Fruit fly (Drosophila melanogaster) whole organism, wandering third instar larva: Measurements from ENCODE around the gene CG5969.
A peak's percentile ranks its signal among the peaks of the same experiment; 100 is the strongest.

Source experiments
- Abd-B ChIP-seq: fragments of >200 bp; optimal IDR thresholded peaks from 2 replicates; lab custom pipeline; 2017; ENCODE audit warnings: missing biosample characterization, missing genetic modification characterization
- CG32264 ChIP-seq: fragments of 200-800 bp; sonication (Bioruptor generic); optimal IDR thresholded peaks from 2 replicates; lab custom pipeline; 2016; ENCODE audit warnings: missing biosample characterization, missing genetic modification characterization
- CG9705 ChIP-seq: fragments of 200-800 bp; sonication (Bioruptor generic); optimal IDR thresholded peaks from 2 replicates; lab custom pipeline; 2018; ENCODE audit warnings: missing biosample characterization, mild to moderate bottlenecking, missing genetic modification characterization
- CrebA ChIP-seq: fragments of 200-800 bp; sonication (Bioruptor generic); optimal IDR thresholded peaks from 2 replicates; lab custom pipeline; 2016; ENCODE audit warnings: missing biosample characterization, mild to moderate bottlenecking, missing genetic modification characterization, borderline replicate concordance
- Dfd ChIP-seq: fragments of >200 bp; optimal IDR thresholded peaks from 2 replicates; lab custom pipeline; 2017; ENCODE audit warnings: missing biosample characterization, missing genetic modification characterization
- Dif ChIP-seq: fragments of 200-275, 200-300 bp; sonication (Bioruptor generic); optimal IDR thresholded peaks from 2 replicates; lab custom pipeline; 2018; ENCODE audit warnings: missing biosample characterization, missing genetic modification characterization; ENCODE audit not compliant: partially characterized antibody
- GATAd ChIP-seq: sonication (Bioruptor generic); optimal IDR thresholded peaks from 2 replicates; lab custom pipeline; 2016; ENCODE audit warnings: missing biosample characterization, missing genetic modification characterization
- HLH106 ChIP-seq: fragments of 200-800 bp; optimal IDR thresholded peaks from 3 replicates; lab custom pipeline; 2019; ENCODE audit warnings: missing biosample characterization, mild to moderate bottlenecking, missing genetic modification characterization, moderate library complexity
- Hnf4 ChIP-seq: fragments of 200-800 bp; sonication (Bioruptor generic); optimal IDR thresholded peaks from 2 replicates; lab custom pipeline; 2016; ENCODE audit warnings: missing biosample characterization, mild to moderate bottlenecking, missing genetic modification characterization
- Hr78 ChIP-seq: fragments of >200 bp; optimal IDR thresholded peaks from 2 replicates; lab custom pipeline; 2017; ENCODE audit warnings: missing biosample characterization, missing genetic modification characterization
- Hr83 ChIP-seq: fragments of 200-300 bp; sonication (Bioruptor generic); optimal IDR thresholded peaks from 2 replicates; lab custom pipeline; 2016; ENCODE audit warnings: missing biosample characterization, mild to moderate bottlenecking, missing genetic modification characterization, moderate library complexity; ENCODE audit not compliant: poor library complexity, severe bottlenecking
- Jra ChIP-seq: sonication (Bioruptor generic); optimal IDR thresholded peaks from 2 replicates; lab custom pipeline; 2016; ENCODE audit warnings: missing biosample characterization, missing genetic modification characterization
- Mio ChIP-seq: sonication (Bioruptor generic); optimal IDR thresholded peaks from 2 replicates; lab custom pipeline; 2016; ENCODE audit warnings: missing biosample characterization, missing genetic modification characterization
- Myc ChIP-seq: fragments of >200 bp; optimal IDR thresholded peaks from 2 replicates; lab custom pipeline; 2017
- N ChIP-seq: fragments of >200 bp; optimal IDR thresholded peaks from 2 replicates; lab custom pipeline; 2018; ENCODE audit warnings: missing biosample characterization, missing external identifiers, missing genetic modification characterization
- OdsH ChIP-seq: fragments of 200-800 bp; sonication (Bioruptor generic); optimal IDR thresholded peaks from 2 replicates; lab custom pipeline; 2016; ENCODE audit warnings: missing biosample characterization, mild to moderate bottlenecking, missing genetic modification characterization
- Rel ChIP-seq, 2 experiments: fragments of 200-800 bp; sonication (Bioruptor generic) in 1 of 2; optimal IDR thresholded peaks; 2 replicates in 1 of 2; 3 replicates in 1 of 2; lab custom pipeline; 2016 to 2019; ENCODE audit warnings: mild to moderate bottlenecking in 2 of 2, missing biosample characterization in 2 of 2, missing genetic modification characterization in 2 of 2, moderate library complexity in 1 of 2
- Sp1 ChIP-seq: fragments of 200-800 bp; sonication (Bioruptor generic); optimal IDR thresholded peaks from 3 replicates; lab custom pipeline; 2019; ENCODE audit warnings: missing biosample characterization, mild to moderate bottlenecking, missing genetic modification characterization, moderate library complexity
- Vsx2 ChIP-seq: fragments of 200-300, 225-300 bp; sonication (Bioruptor generic); optimal IDR thresholded peaks from 2 replicates; lab custom pipeline; 2018; ENCODE audit warnings: missing biosample characterization, missing genetic modification characterization; ENCODE audit not compliant: partially characterized antibody
- br ChIP-seq: fragments of 200-800 bp; sonication (Bioruptor generic); optimal IDR thresholded peaks from 2 replicates; lab custom pipeline; 2016; ENCODE audit warnings: missing biosample characterization, missing genetic modification characterization
- brk ChIP-seq: fragments of 200-800 bp; sonication (Bioruptor generic); optimal IDR thresholded peaks from 2 replicates; lab custom pipeline; 2016; ENCODE audit warnings: missing biosample characterization, mild to moderate bottlenecking, missing genetic modification characterization
- dl ChIP-seq, 2 experiments: fragments of 175-275, 200-275 bp in 1 of 2; fragments of 200-275 bp in 1 of 2; sonication (Bioruptor generic); optimal IDR thresholded peaks; lab custom pipeline; 2018; ENCODE audit warnings: mild to moderate bottlenecking in 2 of 2, missing biosample characterization in 2 of 2, missing genetic modification characterization in 2 of 2, moderate library complexity in 2 of 2; ENCODE audit not compliant: partially characterized antibody in 2 of 2, insufficient read depth in 1 of 2
- dmrt93B ChIP-seq: fragments of 200-800 bp; sonication (Bioruptor generic); optimal IDR thresholded peaks from 2 replicates; lab custom pipeline; 2018; ENCODE audit warnings: missing biosample characterization, mild to moderate bottlenecking, missing genetic modification characterization
- dsf ChIP-seq: sonication (Bioruptor generic); optimal IDR thresholded peaks from 2 replicates; lab custom pipeline; 2016; ENCODE audit warnings: missing biosample characterization, missing genetic modification characterization, borderline replicate concordance
- ey ChIP-seq: fragments of 200-800 bp; sonication (Bioruptor generic); optimal IDR thresholded peaks from 2 replicates; lab custom pipeline; 2016; ENCODE audit warnings: missing biosample characterization, missing genetic modification characterization
- foxo ChIP-seq, 2 experiments: fragments of 200-800 bp; sonication (Bioruptor generic); optimal IDR thresholded peaks; 2 replicates in 1 of 2; 3 replicates in 1 of 2; lab custom pipeline; 2016 to 2017; ENCODE audit warnings: missing biosample characterization in 2 of 2, missing genetic modification characterization in 2 of 2
- fru ChIP-seq: fragments of 200-800 bp; sonication (Bioruptor generic); optimal IDR thresholded peaks from 3 replicates; lab custom pipeline; 2016; ENCODE audit warnings: missing biosample characterization, mild to moderate bottlenecking, missing genetic modification characterization
- h ChIP-seq: fragments of 200-800 bp; sonication (Bioruptor generic); optimal IDR thresholded peaks from 3 replicates; lab custom pipeline; 2016; ENCODE audit warnings: missing biosample characterization, mild to moderate bottlenecking, missing genetic modification characterization
- jim ChIP-seq: fragments of 175-275, 200-325 bp; sonication (Bioruptor generic); optimal IDR thresholded peaks from 2 replicates; lab custom pipeline; 2016; ENCODE audit warnings: missing biosample characterization, mild to moderate bottlenecking, missing genetic modification characterization
- lola ChIP-seq: fragments of >200 bp; optimal IDR thresholded peaks from 2 replicates; lab custom pipeline; 2017; ENCODE audit warnings: missing biosample characterization, missing genetic modification characterization
- pan ChIP-seq: fragments of >200 bp; optimal IDR thresholded peaks from 2 replicates; lab custom pipeline; 2017
- psq ChIP-seq: fragments of 200-800 bp; sonication (Bioruptor generic); optimal IDR thresholded peaks from 3 replicates; lab custom pipeline; 2017; ENCODE audit warnings: missing biosample characterization, mild to moderate bottlenecking, missing genetic modification characterization, moderate library complexity
- rgr ChIP-seq: fragments of 200-800 bp; sonication (Bioruptor generic); optimal IDR thresholded peaks from 3 replicates; lab custom pipeline; 2016; ENCODE audit warnings: missing biosample characterization, mild to moderate bottlenecking, missing genetic modification characterization
- sage ChIP-seq: fragments of 200-800 bp; sonication (Bioruptor generic); optimal IDR thresholded peaks from 2 replicates; lab custom pipeline; 2016; ENCODE audit warnings: missing biosample characterization, mild to moderate bottlenecking, missing genetic modification characterization
- sv ChIP-seq: fragments of 200-800 bp; sonication (Bioruptor generic); optimal IDR thresholded peaks from 3 replicates; lab custom pipeline; 2016; ENCODE audit warnings: missing biosample characterization, missing genetic modification characterization
- tai ChIP-seq: sonication (Bioruptor generic); optimal IDR thresholded peaks from 2 replicates; lab custom pipeline; 2016; ENCODE audit warnings: missing biosample characterization, missing genetic modification characterization
- usp ChIP-seq: fragments of >200 bp; optimal IDR thresholded peaks from 2 replicates; lab custom pipeline; 2017; ENCODE audit warnings: missing biosample characterization, missing genetic modification characterization
- woc ChIP-seq: sonication (Bioruptor generic); optimal IDR thresholded peaks from 2 replicates; lab custom pipeline; 2016; ENCODE audit warnings: missing biosample characterization, mild to moderate bottlenecking, missing genetic modification characterization

CG5969 gene

dm6 chr3L:20444815-20445519 is 28.6 kb upstream of the CG5969 start:
- TF ChIP-seq woc (peak; percentile 54), psq (GFP tag; lab: Kevin White, UChicago) (peak; percentile 88), Abd-B (GFP tag; lab: Kevin White, UChicago) (no peak), pan (lab: Kevin White, UChicago) (no peak), Myc (lab: Kevin White, UChicago) (no peak), sage (GFP tag; lab: Kevin White, UChicago) (peak; percentile 86), N (no peak), Rel (GFP tag; optimal IDR thresholded peaks at IDR 0.05; lab: Kevin White, UChicago) (peak; percentile 75), Rel (tag; optimal IDR thresholded peaks at IDR 0.05; lab: Kevin White, UChicago) (peak; percentile 80), jim (GFP tag; lab: Kevin White, UChicago) (no peak), Sp1 (peak; percentile 78), Dfd (GFP tag; lab: Kevin White, UChicago) (no peak), sv (GFP tag; lab: Kevin White, UChicago) (peak; percentile 73), Dif (GFP tag; lab: Kevin White, UChicago) (no peak), rgr (peak; percentile 96), GATAd (GFP tag; lab: Kevin White, UChicago) (peak; percentile 59), lola (GFP tag; lab: Kevin White, UChicago) (no peak), Hnf4 (GFP tag; lab: Kevin White, UChicago) (peak; percentile 87), foxo (GFP tag; optimal IDR thresholded peaks at IDR 0.05; lab: Kevin White, UChicago) (peak in 1 of 2 experiments; percentile 95), Jra (GFP tag; lab: Kevin White, UChicago) (peak; percentile 73), ey (GFP tag; lab: Kevin White, UChicago) (peak; percentile 80), tai (GFP tag; lab: Kevin White, UChicago) (peak; percentile 65), Mio (GFP tag; lab: Kevin White, UChicago) (no peak), dl (GFP tag; optimal IDR thresholded peaks at IDR 0.05; lab: Kevin White, UChicago; ENCODE audit: insufficient read depth in 1 of 2, partially characterized antibody in 2 of 2) (no peak), dmrt93B (peak; percentile 73), CG32264 (GFP tag; lab: Kevin White, UChicago) (peak; percentile 61), usp (GFP tag; lab: Kevin White, UChicago) (no peak), dsf (GFP tag; lab: Kevin White, UChicago) (no peak), br (peak; percentile 82), CG9705 (GFP tag; lab: Kevin White, UChicago) (no peak), Vsx2 (GFP tag; lab: Kevin White, UChicago) (no peak), HLH106 (peak; percentile 84), brk (GFP tag; lab: Kevin White, UChicago) (peak; percentile 92), h (peak; percentile 95), fru (GFP tag; lab: Kevin White, UChicago) (peak; percentile 90), Hr83 (GFP tag; lab: Kevin White, UChicago) (peak; percentile 84), CrebA (GFP tag; lab: Kevin White, UChicago) (no peak), OdsH (GFP tag; lab: Kevin White, UChicago) (peak; percentile 92), Hr78 (GFP tag; lab: Kevin White, UChicago) (no peak)

- TF ChIP-seq Abd-B (GFP tag; lab: Kevin White, UChicago), result no peak
- TF ChIP-seq Rel (GFP tag; optimal IDR thresholded peaks at IDR 0.05; lab: Kevin White, UChicago), result no peak
- peak; percentile 48 for TF ChIP-seq Rel (tag; optimal IDR thresholded peaks at IDR 0.05; lab: Kevin White, UChicago)
Observed at dm6 chr3L:20446030-20446429, 27.6 kb upstream of the CG5969 start.
